Fruit fly (Drosophila melanogaster): ENCODE measurements around the gene PH4alphaNE1.

Gene PH4alphaNE1

dm6 chr3R:30531989-30532653, 32.0 kb upstream of the PH4alphaNE1 start, which contains the start of gene tmod (continued):
- TF ChIP-seq Rx (GFP tag; IDR thresholded peaks at IDR 0.05) = peak; percentile 37; the same call in 1 of the 2 replicates
- peak; percentile 35; the same call in 1 of the 2 replicates for TF ChIP-seq bbx (GFP tag; IDR thresholded peaks at IDR 0.05; ENCODE audit: partially characterized antibody)
- TF ChIP-seq onecut (GFP tag; IDR thresholded peaks at IDR 0.05) = 0 out of 2 replicates have a peak, but pooled peaks have one; percentile 28
- TF ChIP-seq CG11398 (GFP tag; optimal IDR thresholded peaks at IDR 0.05) = no peak
- peak; percentile 3 for TF ChIP-seq Asciz (GFP tag; optimal IDR thresholded peaks at IDR 0.05)
- TF ChIP-seq CG8281 (tag; optimal IDR thresholded peaks at IDR 0.05) = peak; percentile 23
- TF ChIP-seq Dad (GFP tag; optimal IDR thresholded peaks at IDR 0.05) = peak; percentile 7
- no peak for TF ChIP-seq HLHmδ (GFP tag; optimal IDR thresholded peaks at IDR 0.05)
- peak; percentile 57 for TF ChIP-seq Sox102F (GFP tag; optimal IDR thresholded peaks at IDR 0.05)
- no peak for TF ChIP-seq lov (optimal IDR thresholded peaks at IDR 0.05)
- no peak for TF ChIP-seq lov (GFP tag; IDR thresholded peaks at IDR 0.05)
- TF ChIP-seq sna (GFP tag; IDR thresholded peaks at IDR 0.05; ENCODE audit: partially characterized antibody) = no peak
- TF ChIP-seq CG6813 (GFP tag; optimal IDR thresholded peaks at IDR 0.05) = peak; percentile 7
- no peak for TF ChIP-seq CG4730 (GFP tag; IDR thresholded peaks at IDR 0.05)
- peak; percentile 24; the same call in 1 of the 2 replicates for TF ChIP-seq E2f1 (GFP tag; IDR thresholded peaks at IDR 0.05)
- TF ChIP-seq CG12071 (GFP tag; optimal IDR thresholded peaks at IDR 0.05) = no peak
- TF ChIP-seq CG14014 (GFP tag; IDR thresholded peaks at IDR 0.05) = 0 out of 2 replicates have a peak, but pooled peaks have one; percentile 5
- peak; percentile 32 for TF ChIP-seq zf30C (GFP tag; optimal IDR thresholded peaks at IDR 0.05)
- TF ChIP-seq row (GFP tag; IDR thresholded peaks at IDR 0.05) = peak; percentile 71
- peak; percentile 63 for TF ChIP-seq CG7839 (tag; optimal IDR thresholded peaks at IDR 0.05)
- TF ChIP-seq CG5180 (GFP tag; optimal IDR thresholded peaks at IDR 0.05) = peak; percentile 21
- no peak for TF ChIP-seq CG17612 (GFP tag; IDR thresholded peaks at IDR 0.05)
- TF ChIP-seq grau (tag; optimal IDR thresholded peaks at IDR 0.05) = peak; percentile 54
- no peak for TF ChIP-seq exex (tag; optimal IDR thresholded peaks at IDR 0.05)
- no peak for TF ChIP-seq Doc2 (GFP tag; IDR thresholded peaks at IDR 0.05)
- peak; percentile 3 for TF ChIP-seq CG6765 (GFP tag; optimal IDR thresholded peaks at IDR 0.05)
- TF ChIP-seq tll (GFP tag; optimal IDR thresholded peaks at IDR 0.05) = no peak
- no peak for TF ChIP-seq CG7987 (GFP tag; optimal IDR thresholded peaks at IDR 0.05)
- TF ChIP-seq gce (GFP tag; IDR thresholded peaks at IDR 0.05) = no peak
- TF ChIP-seq CG31388 (GFP tag; optimal IDR thresholded peaks at IDR 0.05) = no peak
- peak; percentile 44 for TF ChIP-seq CG6254 (GFP tag; optimal IDR thresholded peaks at IDR 0.05)
- no peak for TF ChIP-seq Mrtf (GFP tag; IDR thresholded peaks at IDR 0.05)
- TF ChIP-seq chif (GFP tag; optimal IDR thresholded peaks at IDR 0.05) = peak; percentile 27 to 56
- TF ChIP-seq ERR (GFP tag; optimal IDR thresholded peaks at IDR 0.05) = no peak
- TF ChIP-seq CG4820 (GFP tag; optimal IDR thresholded peaks at IDR 0.05) = peak; percentile 43
- no peak for TF ChIP-seq CG8765 (GFP tag; IDR thresholded peaks at IDR 0.05)
- TF ChIP-seq Eip74EF (GFP tag; optimal IDR thresholded peaks at IDR 0.05) = no peak
- TF ChIP-seq PHDP (tag; optimal IDR thresholded peaks at IDR 0.05) = peak; percentile 48
- peak; percentile 70; the same call in 1 of the 2 replicates for TF ChIP-seq CG32532 (GFP tag; IDR thresholded peaks at IDR 0.05)
- TF ChIP-seq Ets97D (GFP tag; optimal IDR thresholded peaks at IDR 0.05) = peak; percentile 7
- peak; percentile 3 for TF ChIP-seq CG12659 (GFP tag; optimal IDR thresholded peaks at IDR 0.05)
- TF ChIP-seq CG18011 (GFP tag; optimal IDR thresholded peaks at IDR 0.05) = no peak
- TF ChIP-seq CG10959 (GFP tag; IDR thresholded peaks at IDR 0.05) = no peak
- peak; percentile 31 for TF ChIP-seq maf-S (GFP tag; optimal IDR thresholded peaks at IDR 0.05)
- peak; percentile 42 for TF ChIP-seq CG10267 (tag; optimal IDR thresholded peaks at IDR 0.05)
- peak; percentile 45 for TF ChIP-seq CG15514 (GFP tag; optimal IDR thresholded peaks at IDR 0.05)
- TF ChIP-seq dmrt99B (tag; optimal IDR thresholded peaks at IDR 0.05) = peak; percentile 80
- peak; percentile 14 for TF ChIP-seq jumu (GFP tag; optimal IDR thresholded peaks at IDR 0.05)
